Fruit fly (Drosophila melanogaster) whole organism, wandering third instar larva: ENCODE data around the gene CG11980.

Source experiments
- CG32264 ChIP-seq: fragments of 200-800 bp; sonication (Bioruptor generic); optimal IDR thresholded peaks from 2 replicates; lab custom pipeline; 2016; ENCODE audit warnings: missing biosample characterization, missing genetic modification characterization
- Dfd ChIP-seq: fragments of >200 bp; optimal IDR thresholded peaks from 2 replicates; lab custom pipeline; 2017; ENCODE audit warnings: missing biosample characterization, missing genetic modification characterization
- OdsH ChIP-seq: fragments of 200-800 bp; sonication (Bioruptor generic); optimal IDR thresholded peaks from 2 replicates; lab custom pipeline; 2016; ENCODE audit warnings: missing biosample characterization, mild to moderate bottlenecking, missing genetic modification characterization
- pan ChIP-seq: fragments of >200 bp; optimal IDR thresholded peaks from 2 replicates; lab custom pipeline; 2017

dm6 chr3R:8963756-8964342, 40.0 kb upstream of the CG11980 start:
- TF ChIP-seq CG32264 (GFP tag; lab: Kevin White, UChicago): no peak
- no peak for TF ChIP-seq OdsH (GFP tag; lab: Kevin White, UChicago)
- TF ChIP-seq Dfd (GFP tag; lab: Kevin White, UChicago): no peak
- TF ChIP-seq pan (lab: Kevin White, UChicago): no peak
